Fruit fly (Drosophila melanogaster): Measurements from ENCODE around the gene CG1136.

DNA sequence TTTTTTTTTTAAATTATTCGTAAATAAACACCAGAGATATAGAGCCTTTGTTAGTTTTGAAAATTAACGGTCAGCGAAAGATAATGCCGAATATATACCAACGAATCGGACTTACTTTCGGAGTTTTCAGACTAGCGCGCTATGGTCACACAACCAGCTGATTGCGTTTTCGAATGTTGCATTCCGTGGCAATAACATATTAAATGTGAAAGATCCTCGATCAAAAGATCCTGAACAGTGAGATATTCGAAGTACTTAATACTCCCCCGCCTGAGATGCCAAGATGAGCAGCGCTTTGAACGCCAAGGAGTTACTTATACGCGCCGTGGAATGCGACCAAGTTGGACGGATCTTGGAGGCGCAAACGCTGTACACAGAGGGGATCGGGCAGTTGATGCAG, 43.1 kb upstream of the CG1136 start, which contains the start of gene CG14985:
- TF ChIP-seq Rel (GFP tag; optimal IDR thresholded peaks at IDR 0.05) (no peak), Rel (tag; optimal IDR thresholded peaks at IDR 0.05) (no peak), usp (GFP tag; optimal IDR thresholded peaks at IDR 0.05) (no peak), h (GFP tag; optimal IDR thresholded peaks at IDR 0.05) (no peak), fru (GFP tag; optimal IDR thresholded peaks at IDR 0.05) (no peak), sage (GFP tag; optimal IDR thresholded peaks at IDR 0.05) (no peak), rgr (GFP tag; optimal IDR thresholded peaks at IDR 0.05) (no peak), Vsx2 (GFP tag; optimal IDR thresholded peaks at IDR 0.05; ENCODE audit: partially characterized antibody) (no peak)

Data from whole organism, wandering third instar larva.